Fruit fly (Drosophila melanogaster) whole organism, pupa: Measurements from ENCODE around the gene CG2004.

Experiments
- CG10348 ChIP-seq: fragments of 200-800 bp; sonication (Bioruptor generic); IDR thresholded peaks from 2 replicates; pipeline ENCODE4 v1.3.6; 2022; ENCODE audit warnings: missing biosample characterization, missing genetic modification characterization
- CG12605 ChIP-seq: fragments of 200-800 bp; sonication (Bioruptor generic); IDR thresholded peaks from 2 replicates; pipeline ENCODE4 v1.3.6; 2022; ENCODE audit warnings: missing biosample characterization, missing genetic modification characterization
- CG13204 ChIP-seq: fragments of 200-800 bp; sonication (Bioruptor generic); optimal IDR thresholded peaks from 2 replicates; lab custom pipeline; 2018; ENCODE audit warnings: missing biosample characterization, mild to moderate bottlenecking, missing genetic modification characterization, moderate library complexity
- CG14655 ChIP-seq: fragments of 200-800 bp; sonication (Bioruptor generic); optimal IDR thresholded peaks from 3 replicates; lab custom pipeline; 2017; ENCODE audit warnings: mild to moderate bottlenecking, missing biosample characterization, missing genetic modification reagents, missing genetic modification characterization
- CG15710 ChIP-seq: fragments of 200-800 bp; sonication (Bioruptor generic); optimal IDR thresholded peaks from 2 replicates; lab custom pipeline; 2018; ENCODE audit warnings: missing biosample characterization, mild to moderate bottlenecking, missing genetic modification characterization, moderate library complexity
- CG17806 ChIP-seq: fragments of 200-800 bp; sonication (Bioruptor generic); optimal IDR thresholded peaks from 2 replicates; lab custom pipeline; 2018; ENCODE audit warnings: missing biosample characterization, mild to moderate bottlenecking, missing genetic modification characterization, moderate library complexity
- CG32121 ChIP-seq: fragments of 200-800 bp; sonication (Bioruptor generic); IDR thresholded peaks from 2 replicates; pipeline ENCODE4 v1.3.6; 2022; ENCODE audit warnings: missing biosample characterization, missing genetic modification characterization
- CG34367 ChIP-seq: fragments of 200-800 bp; sonication (Bioruptor generic); optimal IDR thresholded peaks from 2 replicates; lab custom pipeline; 2018; ENCODE audit warnings: missing biosample characterization, mild to moderate bottlenecking, missing genetic modification characterization
- CG4496 ChIP-seq: fragments of 200-800 bp; sonication (Bioruptor generic); IDR thresholded peaks from 3 replicates; pipeline ENCODE4 v1.3.6; 2022; ENCODE audit warnings: missing biosample characterization, missing genetic modification characterization
- CG8159 ChIP-seq: fragments of 200-800 bp; sonication (Bioruptor generic); optimal IDR thresholded peaks from 3 replicates; lab custom pipeline; 2018; ENCODE audit warnings: missing biosample characterization, mild to moderate bottlenecking, missing genetic modification characterization, moderate library complexity
- CG8301 ChIP-seq: fragments of 200-800 bp; sonication (Bioruptor generic); optimal IDR thresholded peaks from 2 replicates; lab custom pipeline; 2018; ENCODE audit warnings: missing biosample characterization, mild to moderate bottlenecking, missing genetic modification characterization
- CG9948 ChIP-seq: fragments of 200-800 bp; sonication (Bioruptor generic); optimal IDR thresholded peaks from 2 replicates; lab custom pipeline; 2018; ENCODE audit warnings: missing biosample characterization, mild to moderate bottlenecking, missing genetic modification characterization, moderate library complexity
- D1 ChIP-seq: fragments of 200-800 bp; sonication (Bioruptor generic); optimal IDR thresholded peaks from 2 replicates; lab custom pipeline; 2018; ENCODE audit warnings: missing biosample characterization, mild to moderate bottlenecking, missing genetic modification characterization, moderate library complexity
- EcR ChIP-seq: fragments of 200-800 bp; sonication (Bioruptor generic); optimal IDR thresholded peaks from 3 replicates; lab custom pipeline; 2019; ENCODE audit warnings: missing biosample characterization, missing genetic modification characterization, mild to moderate bottlenecking, moderate library complexity, missing genetic modification reagents
- Ets98B ChIP-seq: fragments of 200-800 bp; sonication (Bioruptor generic); IDR thresholded peaks from 2 replicates; pipeline ENCODE4 v1.3.6; 2022; ENCODE audit warnings: missing biosample characterization, missing genetic modification characterization
- Pif1A ChIP-seq: fragments of 200-800 bp; sonication (Bioruptor generic); optimal IDR thresholded peaks from 3 replicates; lab custom pipeline; 2016; ENCODE audit warnings: missing biosample characterization, missing genetic modification characterization
- Pif1B ChIP-seq: fragments of 200-800 bp; sonication (Bioruptor generic); optimal IDR thresholded peaks from 3 replicates; lab custom pipeline; 2016; ENCODE audit warnings: missing biosample characterization, missing genetic modification characterization
- Snoo ChIP-seq: fragments of 200-800 bp; sonication (Bioruptor generic); optimal IDR thresholded peaks from 3 replicates; lab custom pipeline; 2017; ENCODE audit warnings: missing biosample characterization, mild to moderate bottlenecking, missing genetic modification characterization, inconsistent platforms
- fd96Ca ChIP-seq: fragments of 200-800 bp; sonication (Bioruptor generic); IDR thresholded peaks from 3 replicates; pipeline ENCODE4 v1.3.6; 2022; ENCODE audit warnings: missing biosample characterization, missing genetic modification characterization
- gl ChIP-seq: fragments of 200-800 bp; sonication (Bioruptor generic); optimal IDR thresholded peaks from 2 replicates; lab custom pipeline; 2018; ENCODE audit warnings: missing biosample characterization, mild to moderate bottlenecking, missing genetic modification characterization
- rn ChIP-seq: fragments of 200-800 bp; sonication (Bioruptor generic); IDR thresholded peaks from 2 replicates; pipeline ENCODE4 v1.3.6; 2022; ENCODE audit warnings: missing biosample characterization, missing genetic modification characterization

CG2004 gene

dm6 chrX:8696106-8696595 is 18.6 kb downstream of the CG2004 start:
- no peak for TF ChIP-seq CG15710 (tag; lab: Kevin White, UChicago)
- TF ChIP-seq Pif1B (GFP tag; lab: Kevin White, UChicago) = no peak
- TF ChIP-seq gl (tag; lab: Kevin White, UChicago) = no peak
- no peak for TF ChIP-seq fd96Ca (GFP tag; lab: Robert Waterston, UW)
- no peak for TF ChIP-seq Pif1A (GFP tag; lab: Kevin White, UChicago)
- TF ChIP-seq Ets98B (GFP tag; lab: Robert Waterston, UW) = no peak
- no peak for TF ChIP-seq CG17806 (tag; lab: Kevin White, UChicago)
- no peak for TF ChIP-seq EcR (GFP tag; lab: Kevin White, UChicago)
- no peak for TF ChIP-seq CG8159 (tag; lab: Kevin White, UChicago)
- no peak for TF ChIP-seq rn

- TF ChIP-seq CG10348 = no peak
- TF ChIP-seq CG9948 = no peak
- TF ChIP-seq CG34367 (tag; lab: Kevin White, UChicago) = no peak
- TF ChIP-seq, all 21 proteins: peak for 0
Measured at dm6 chrX:8694823-8695492, 19.8 kb downstream of the CG2004 start.

- TF ChIP-seq CG32121 (GFP tag; lab: Robert Waterston, UW) (no peak), CG17806 (tag; lab: Kevin White, UChicago) (no peak), CG8159 (tag; lab: Kevin White, UChicago) (peak; percentile 36), CG9948 (peak; percentile 1), Pif1B (GFP tag; lab: Kevin White, UChicago) (no peak)
Measured at dm6 chrX:8694066-8694822, 20.5 kb downstream of the CG2004 start.

dm6 chrX:8693520-8693919 is 21.2 kb downstream of the CG2004 start, which contains the start of gene CG11294:
TSS of gene CG11294 (minus strand) at chrX:8693620.
- TF ChIP-seq fd96Ca (GFP tag; lab: Robert Waterston, UW) (no peak), CG14655 (GFP tag; lab: Kevin White, UChicago) (no peak), CG9948 (no peak), CG32121 (GFP tag; lab: Robert Waterston, UW) (no peak), Ets98B (GFP tag; lab: Robert Waterston, UW) (no peak), Pif1A (GFP tag; lab: Kevin White, UChicago) (no peak), CG17806 (tag; lab: Kevin White, UChicago) (no peak), CG12605 (GFP tag; lab: Robert Waterston, UW) (no peak), CG4496 (GFP tag; lab: Robert Waterston, UW) (no peak), D1 (tag; lab: Kevin White, UChicago) (no peak), CG13204 (GFP tag; lab: Kevin White, UChicago) (no peak), gl (tag; lab: Kevin White, UChicago) (no peak), EcR (GFP tag; lab: Kevin White, UChicago) (no peak), CG15710 (tag; lab: Kevin White, UChicago) (no peak), CG8301 (tag; lab: Kevin White, UChicago) (no peak), CG8159 (tag; lab: Kevin White, UChicago) (no peak), CG34367 (tag; lab: Kevin White, UChicago) (no peak)

- TF ChIP-seq CG9948 (peak; percentile 16), CG34367 (tag; lab: Kevin White, UChicago) (peak; percentile 23), CG13204 (GFP tag; lab: Kevin White, UChicago) (no peak), gl (tag; lab: Kevin White, UChicago) (no peak), Pif1A (GFP tag; lab: Kevin White, UChicago) (peak; percentile 59), CG32121 (GFP tag; lab: Robert Waterston, UW) (no peak), Ets98B (GFP tag; lab: Robert Waterston, UW) (0 out of 2 replicates have a peak, but pooled peaks have one; percentile 16), CG4496 (GFP tag; lab: Robert Waterston, UW) (peak; percentile 74), CG14655 (GFP tag; lab: Kevin White, UChicago) (no peak), CG8301 (tag; lab: Kevin White, UChicago) (peak; percentile 17), fd96Ca (GFP tag; lab: Robert Waterston, UW) (no peak), Pif1B (GFP tag; lab: Kevin White, UChicago) (no peak), CG12605 (GFP tag; lab: Robert Waterston, UW) (no peak), CG17806 (tag; lab: Kevin White, UChicago) (peak; percentile 27), Snoo (peak; percentile 39), rn (no peak), CG10348 (no peak), CG15710 (tag; lab: Kevin White, UChicago) (peak; percentile 44), CG8159 (tag; lab: Kevin White, UChicago) (peak; percentile 46), EcR (GFP tag; lab: Kevin White, UChicago) (no peak), D1 (tag; lab: Kevin White, UChicago) (no peak)
Measured at dm6 chrX:8690003-8690402, 24.7 kb downstream of the CG2004 start, which contains the start of the genes Ppt1 and Ogg1. TSS of gene Ppt1 (minus strand) at chrX:8690227. TSS of gene Ogg1 (plus strand) at chrX:8690327.
